Worm (Caenorhabditis elegans): ENCODE results near the gene arrd-14.
A peak's percentile ranks its signal among the peaks of the same experiment; 100 is the strongest.

ce11 chrII:13796312-13796711, 44.2 kb downstream of the arrd-14 start:
- no peak for TF ChIP-seq nhr-11 (tag; optimal IDR thresholded peaks at IDR 0.05)
- no peak for TF ChIP-seq pqm-1 (tag; optimal IDR thresholded peaks at IDR 0.05)
- no peak for TF ChIP-seq ets-4 (tag; optimal IDR thresholded peaks at IDR 0.05)
- TF ChIP-seq ceh-9 (tag; optimal IDR thresholded peaks at IDR 0.05) = no peak
- TF ChIP-seq fkh-10 (GFP tag; optimal IDR thresholded peaks at IDR 0.05) = no peak
- TF ChIP-seq unc-55 (GFP tag; optimal IDR thresholded peaks at IDR 0.05) = no peak
- no peak for TF ChIP-seq sox-2 (GFP tag; IDR thresholded peaks at IDR 0.05)
- TF ChIP-seq syd-9 (tag; optimal IDR thresholded peaks at IDR 0.05) = no peak
- TF ChIP-seq ceh-22 (tag; optimal IDR thresholded peaks at IDR 0.05) = no peak
- no peak for TF ChIP-seq ceh-45 (GFP tag; IDR thresholded peaks at IDR 0.05)
- peak; percentile 94 for TF ChIP-seq dve-1 (tag; optimal IDR thresholded peaks at IDR 0.05)
- no peak for TF ChIP-seq ahr-1 (tag; optimal IDR thresholded peaks at IDR 0.05)
